Worm (Caenorhabditis elegans) whole organism, young adult: ENCODE data around the gene Y41C4A.11.

ENCODE experiments used
- B0035.1 ChIP-seq: sonication (generic microtip); optimal IDR thresholded peaks from 2 replicates; lab custom pipeline; 2016; ENCODE audit warnings: missing genetic modification characterization, mild to moderate bottlenecking, missing compliant biosample characterization, missing genotype, missing genetic modification reagents
- B0336.3 ChIP-seq: fragments of 200-800 bp; sonication (Bioruptor generic); IDR thresholded peaks from 2 replicates; pipeline ENCODE4 v1.3.6; 2022; ENCODE audit warnings: missing genetic modification characterization, missing compliant biosample characterization
- C06A6.2 ChIP-seq: fragments of 200-800 bp; sonication (Bioruptor generic); conservative IDR thresholded peaks from 2 replicates; pipeline ENCODE4 v1.3.6; 2022; ENCODE audit warnings: missing genetic modification characterization, missing compliant biosample characterization
- D2030.7 ChIP-seq: fragments of 200-800 bp; sonication (Bioruptor generic); IDR thresholded peaks from 2 replicates; pipeline ENCODE4 v1.3.6; 2022; ENCODE audit warnings: missing genetic modification reagents, missing genetic modification characterization, missing compliant biosample characterization
- T07F8.4 ChIP-seq: sonication (generic microtip); optimal IDR thresholded peaks from 2 replicates; lab custom pipeline; 2016; ENCODE audit warnings: mild to moderate bottlenecking, missing genetic modification characterization, moderate library complexity, missing compliant biosample characterization
- T26A5.8 ChIP-seq: sonication (generic microtip); optimal IDR thresholded peaks from 2 replicates; lab custom pipeline; 2016; ENCODE audit warnings: missing genetic modification characterization, missing compliant biosample characterization
- Y53F4B.3 ChIP-seq: fragments of 200-800 bp; sonication (Bioruptor generic); IDR thresholded peaks from 2 replicates; pipeline ENCODE4 v1.3.6; 2022; ENCODE audit warnings: missing genetic modification reagents, missing genetic modification characterization, missing compliant biosample characterization
- Y95B8A.8 ChIP-seq: fragments of 200-800 bp; sonication (Bioruptor generic); IDR thresholded peaks from 2 replicates; pipeline ENCODE4 v1.3.6; 2022; ENCODE audit warnings: missing genetic modification reagents, missing genetic modification characterization, missing compliant biosample characterization
- akir-1 ChIP-seq: fragments of 200-800 bp; sonication (Bioruptor generic); optimal IDR thresholded peaks from 2 replicates; lab custom pipeline; 2018; ENCODE audit warnings: mild to moderate bottlenecking, missing genetic modification characterization, moderate library complexity, missing compliant biosample characterization
- atf-7 ChIP-seq: sonication (generic microtip); optimal IDR thresholded peaks from 2 replicates; lab custom pipeline; 2017; ENCODE audit warnings: mild to moderate bottlenecking, missing genetic modification characterization, missing compliant biosample characterization
- ccch-3 ChIP-seq: fragments of 200-800 bp; sonication (Bioruptor generic); optimal IDR thresholded peaks from 2 replicates; lab custom pipeline; 2018; ENCODE audit warnings: mild to moderate bottlenecking, missing genetic modification characterization, missing compliant biosample characterization
- cebp-1 ChIP-seq, 2 experiments: fragments of 200-800 bp in 1 of 2; sonication (Bioruptor generic) in 1 of 2; sonication (generic microtip) in 1 of 2; IDR thresholded peaks in 1 of 2; optimal IDR thresholded peaks in 1 of 2; 2 replicates each; pipeline versions ENCODE4 v1.3.6 to Lab custom; 2017 to 2022; ENCODE audit warnings: missing compliant biosample characterization in 2 of 2, missing genetic modification characterization in 2 of 2, mild to moderate bottlenecking in 1 of 2, missing genetic modification reagents in 1 of 2, moderate library complexity in 1 of 2
- cebp-2 ChIP-seq: fragments of 200-800 bp; sonication (Bioruptor generic); IDR thresholded peaks from 2 replicates; pipeline ENCODE4 v1.3.6; 2022; ENCODE audit warnings: missing genetic modification characterization, missing compliant biosample characterization
- ceh-58 ChIP-seq: fragments of 200-800 bp; sonication (Bioruptor generic); IDR thresholded peaks from 2 replicates; pipeline ENCODE4 v1.3.6; 2022; ENCODE audit warnings: missing genetic modification characterization, missing compliant biosample characterization
- dox-1 ChIP-seq: fragments of 200-800 bp; sonication (Bioruptor generic); IDR thresholded peaks from 2 replicates; pipeline ENCODE4 v1.3.6; 2022; ENCODE audit warnings: missing genetic modification reagents, missing genetic modification characterization, missing compliant biosample characterization
- dpff-1 ChIP-seq: sonication (generic microtip); optimal IDR thresholded peaks from 2 replicates; lab custom pipeline; 2017; ENCODE audit warnings: mild to moderate bottlenecking, missing genetic modification characterization, missing compliant biosample characterization
- efl-1 ChIP-seq: fragments of 150-350 bp; optimal IDR thresholded peaks from 2 replicates; lab custom pipeline; 2014; ENCODE audit warnings: missing biosample characterization, missing genetic modification reagents, missing genetic modification characterization
- egrh-3 ChIP-seq: fragments of 200-800 bp; sonication (Bioruptor generic); IDR thresholded peaks from 2 replicates; pipeline ENCODE4 v1.3.6; 2022; ENCODE audit warnings: missing genetic modification reagents, missing genetic modification characterization, missing compliant biosample characterization
- hlh-26 ChIP-seq: fragments of 200-800 bp; sonication (Bioruptor generic); conservative IDR thresholded peaks from 2 replicates; pipeline ENCODE4 v1.3.6; 2022; ENCODE audit warnings: missing genetic modification reagents, missing genetic modification characterization, missing compliant biosample characterization
- hmg-20 ChIP-seq: fragments of 200-800 bp; sonication (Bioruptor generic); IDR thresholded peaks from 2 replicates; pipeline ENCODE4 v1.3.6; 2022; ENCODE audit warnings: missing genetic modification reagents, missing genetic modification characterization, missing compliant biosample characterization
- lag-1 ChIP-seq: fragments of 200-800 bp; sonication (Bioruptor generic); IDR thresholded peaks from 2 replicates; pipeline ENCODE4 v1.3.6; 2022; ENCODE audit warnings: missing genetic modification reagents, missing genetic modification characterization, missing compliant biosample characterization
- lin-26 ChIP-seq: fragments of 200-800 bp; sonication (Bioruptor generic); IDR thresholded peaks from 2 replicates; pipeline ENCODE4 v1.3.6; 2022; ENCODE audit warnings: missing genetic modification reagents, missing genetic modification characterization, missing compliant biosample characterization
- lin-35 ChIP-seq, 3 experiments: fragments of 150-350 bp in 2 of 3; sonication (generic microtip) in 1 of 3; optimal IDR thresholded peaks; 2 replicates each; lab custom pipeline; 2014 to 2018; ENCODE audit warnings: missing biosample characterization in 3 of 3, missing genetic modification characterization in 3 of 3, missing genetic modification reagents in 3 of 3
- lsl-1 ChIP-seq: fragments of 200-800 bp; sonication (Bioruptor generic); optimal IDR thresholded peaks from 2 replicates; lab custom pipeline; 2018; ENCODE audit warnings: mild to moderate bottlenecking, missing genetic modification characterization, moderate library complexity, missing compliant biosample characterization
- madf-10 ChIP-seq: sonication (generic microtip); optimal IDR thresholded peaks from 2 replicates; lab custom pipeline; 2016; ENCODE audit warnings: mild to moderate bottlenecking, missing genetic modification characterization, missing compliant biosample characterization
- mel-28 ChIP-seq: sonication (generic microtip); optimal IDR thresholded peaks from 2 replicates; lab custom pipeline; 2016; ENCODE audit warnings: borderline replicate concordance, mild to moderate bottlenecking, missing genetic modification characterization, missing compliant biosample characterization
- mxl-1 ChIP-seq: sonication (generic microtip); optimal IDR thresholded peaks from 2 replicates; lab custom pipeline; 2016; ENCODE audit warnings: missing genetic modification characterization, missing compliant biosample characterization
- nfya-1 ChIP-seq: sonication (generic microtip); optimal IDR thresholded peaks from 2 replicates; lab custom pipeline; 2017; ENCODE audit warnings: antibody characterized with exemption, missing compliant biosample characterization, missing genetic modification characterization, borderline replicate concordance; ENCODE audit not compliant: insufficient read depth
- nfyb-1 ChIP-seq: fragments of 200-800 bp; sonication (Bioruptor generic); IDR thresholded peaks from 2 replicates; pipeline ENCODE4 v1.3.6; 2022; ENCODE audit warnings: missing genetic modification reagents, missing genetic modification characterization, missing compliant biosample characterization
- nhr-120 ChIP-seq: fragments of 200-800 bp; sonication (Bioruptor generic); IDR thresholded peaks from 2 replicates; pipeline ENCODE4 v1.3.6; 2022; ENCODE audit warnings: missing genetic modification characterization, missing compliant biosample characterization
- snpc-1.1 ChIP-seq: sonication (generic microtip); optimal IDR thresholded peaks from 2 replicates; lab custom pipeline; 2017; ENCODE audit warnings: missing genetic modification characterization, mild to moderate bottlenecking, missing compliant biosample characterization, antibody characterized with exemption, moderate library complexity, missing genotype, missing genetic modification reagents; ENCODE audit not compliant: insufficient read depth
- unc-130 ChIP-seq: sonication (generic microtip); optimal IDR thresholded peaks from 2 replicates; lab custom pipeline; 2016; ENCODE audit warnings: missing genetic modification reagents, missing genetic modification characterization, missing compliant biosample characterization
- xnd-1 ChIP-seq: sonication (generic microtip); optimal IDR thresholded peaks from 2 replicates; lab custom pipeline; 2016; ENCODE audit warnings: missing genotype, missing genetic modification reagents, missing genetic modification characterization, missing compliant biosample characterization
- zfh-2 ChIP-seq: fragments of 200-800 bp; sonication (Bioruptor generic); conservative IDR thresholded peaks from 2 replicates; pipeline ENCODE4 v1.3.6; 2022; ENCODE audit warnings: missing genetic modification reagents, missing genetic modification characterization, missing compliant biosample characterization
- ztf-26 ChIP-seq: sonication (generic microtip); optimal IDR thresholded peaks from 2 replicates; lab custom pipeline; 2017; ENCODE audit warnings: missing genetic modification characterization, missing compliant biosample characterization
- ztf-3 ChIP-seq: fragments of 200-800 bp; sonication (Bioruptor generic); optimal IDR thresholded peaks from 2 replicates; lab custom pipeline; 2018; ENCODE audit warnings: mild to moderate bottlenecking, missing genetic modification characterization, missing compliant biosample characterization

Y41C4A.11 gene

DNA sequence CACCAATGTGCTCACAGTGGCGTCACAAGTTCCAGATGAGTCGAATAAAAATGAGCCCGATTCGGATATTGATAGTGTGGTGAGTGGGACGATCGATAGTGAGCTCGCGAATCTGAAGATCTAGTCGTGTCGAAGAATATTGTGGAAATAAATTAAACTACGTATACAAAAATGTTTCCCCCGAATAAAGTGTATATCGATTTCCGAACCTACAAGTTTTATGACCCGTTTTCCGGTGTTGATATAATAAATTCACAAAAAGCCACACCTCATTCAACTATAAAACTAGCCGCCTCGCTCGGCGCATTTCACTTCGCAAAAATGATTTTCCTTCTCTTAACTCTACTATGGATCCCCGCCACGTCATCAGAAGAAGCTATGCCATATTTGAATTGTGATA lies 19.7 kb upstream of the Y41C4A.11 start, which contains the start of gene pqn-84:
Gene pqn-84 (plus strand): TSS at position 301 of the 400 bp plus-strand sequence.
- TF ChIP-seq ztf-3 (GFP tag; lab: Kevin White, UChicago) (no peak), nfyb-1 (GFP tag; lab: Robert Waterston, UW) (no peak), snpc-1.1 (tag; lab: Kevin White, UChicago) (no peak), cebp-1 (GFP tag; IDR thresholded peaks at IDR 0.05; lab: Robert Waterston, UW) (no peak), cebp-1 (tag; optimal IDR thresholded peaks at IDR 0.05; lab: Kevin White, UChicago) (no peak), lin-26 (GFP tag; lab: Robert Waterston, UW) (no peak), hlh-26 (GFP tag; lab: Robert Waterston, UW) (no peak), lag-1 (GFP tag; lab: Robert Waterston, UW) (no peak), madf-10 (tag; lab: Kevin White, UChicago) (no peak), Y95B8A.8 (GFP tag; lab: Robert Waterston, UW) (no peak), efl-1 (GFP tag; lab: Kevin White, UChicago) (no peak), Y53F4B.3 (GFP tag; lab: Robert Waterston, UW) (no peak), nfya-1 (tag; lab: Kevin White, UChicago) (no peak), atf-7 (tag; lab: Kevin White, UChicago) (no peak), ccch-3 (GFP tag; lab: Kevin White, UChicago) (no peak), T07F8.4 (tag; lab: Kevin White, UChicago) (no peak)

ce11 chrIII:11701863-11702262 lies 17.8 kb upstream of the Y41C4A.11 start:
- TF ChIP-seq dox-1 (GFP tag; lab: Robert Waterston, UW), result peak; percentile 33; the same call in 1 of the 2 replicates
- TF ChIP-seq ztf-26, result no peak
- peak; percentile 58 for TF ChIP-seq dpff-1
- TF ChIP-seq cebp-2 (GFP tag; lab: Robert Waterston, UW), result no peak
- TF ChIP-seq D2030.7, result 0 out of 2 replicates have a peak, but pooled peaks have one; percentile 9
- TF ChIP-seq zfh-2, result peak; percentile 96
- peak; percentile 98 for TF ChIP-seq egrh-3 (GFP tag; lab: Robert Waterston, UW)
- no peak for TF ChIP-seq unc-130 (GFP tag; lab: Kevin White, UChicago)
- no peak for TF ChIP-seq lin-35 (GFP tag; optimal IDR thresholded peaks at IDR 0.05; lab: Kevin White, UChicago)
- no peak for TF ChIP-seq C06A6.2 (GFP tag; lab: Robert Waterston, UW)
- no peak for TF ChIP-seq T26A5.8
- TF ChIP-seq, all 124 proteins: peak for 5

DNA sequence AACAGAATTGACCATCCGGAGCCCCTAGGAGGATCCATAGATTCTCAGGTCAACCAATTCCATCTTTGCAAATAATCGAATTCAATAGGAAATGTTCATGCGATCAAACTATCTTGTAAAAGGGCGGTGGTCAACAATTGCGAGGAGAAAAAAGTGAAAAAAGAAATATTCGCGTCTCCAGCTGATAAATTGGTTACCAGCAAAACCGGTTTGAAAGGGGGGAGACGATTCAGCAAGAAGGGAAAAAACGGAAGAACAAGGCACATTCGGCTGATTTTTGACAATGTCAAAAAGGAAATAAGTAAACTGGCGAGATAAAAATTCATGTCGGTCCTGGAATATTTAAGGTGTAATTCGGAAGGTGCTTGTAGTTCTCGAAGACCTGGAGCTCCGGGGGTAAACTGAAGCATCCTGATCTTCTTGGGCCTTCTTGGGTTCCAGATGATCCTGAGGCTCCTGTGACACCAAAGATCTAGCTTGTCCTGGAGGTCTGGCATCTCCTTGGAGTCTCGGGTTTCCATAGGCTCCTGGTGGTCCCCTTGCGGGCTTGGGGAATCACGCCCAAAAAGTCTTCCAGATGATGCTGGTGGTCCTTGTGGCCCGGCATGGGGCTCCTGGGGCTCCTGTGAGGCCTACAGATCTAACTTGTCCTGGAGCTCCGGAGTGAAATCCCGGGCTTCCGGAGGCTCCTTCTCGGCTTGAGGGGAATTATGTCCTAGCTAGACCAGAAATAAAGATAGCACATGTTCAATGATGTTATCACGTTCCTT lies 16.5 kb upstream of the Y41C4A.11 start:
- peak; percentile 52; the same call in 1 of the 2 replicates for TF ChIP-seq egrh-3 (GFP tag; lab: Robert Waterston, UW)
- 0 out of 2 replicates have a peak, but pooled peaks have one; percentile 14 for TF ChIP-seq lin-26 (GFP tag; lab: Robert Waterston, UW)
- no peak for TF ChIP-seq ceh-58 (GFP tag; lab: Robert Waterston, UW)
- peak; percentile 81 for TF ChIP-seq zfh-2

ce11 chrIII:11703776-11704093 lies 15.9 kb upstream of the Y41C4A.11 start, which contains the start of gene col-95:
col-95 (plus strand) TSS chrIII:11703994.
- TF ChIP-seq T26A5.8 (no peak), lsl-1 (GFP tag; lab: Kevin White, UChicago) (no peak), mxl-1 (tag; lab: Kevin White, UChicago) (no peak), mel-28 (tag; lab: Kevin White, UChicago) (no peak), atf-7 (tag; lab: Kevin White, UChicago) (no peak), nhr-120 (GFP tag; lab: Robert Waterston, UW) (no peak), B0336.3 (GFP tag; lab: Robert Waterston, UW) (no peak), lin-35 (GFP tag; optimal IDR thresholded peaks at IDR 0.05; lab: Kevin White, UChicago) (no peak), akir-1 (no peak), dpff-1 (no peak), nfyb-1 (GFP tag; lab: Robert Waterston, UW) (no peak), xnd-1 (tag; lab: Kevin White, UChicago) (no peak), hlh-26 (GFP tag; lab: Robert Waterston, UW) (no peak), B0035.1 (tag; lab: Kevin White, UChicago) (no peak), lin-26 (GFP tag; lab: Robert Waterston, UW) (no peak), hmg-20 (GFP tag; lab: Robert Waterston, UW) (no peak)
- TF ChIP-seq, all 124 proteins: peak for 0
